Fruit fly (Drosophila melanogaster) whole organism, embryonic: ENCODE results near the gene CG13248.
A peak's percentile ranks its signal among the peaks of the same experiment; 100 is the strongest.

Source experiments
- Atf6 ChIP-seq: fragments of 200-800 bp; sonication (Bioruptor generic); IDR thresholded peaks from 2 replicates; pipeline ENCODE4 v1.3.6; 2022; ENCODE audit warnings: missing biosample characterization, missing genetic modification characterization
- Bgb ChIP-seq: fragments of 200-800 bp; sonication (Bioruptor generic); IDR thresholded peaks from 2 replicates; pipeline ENCODE4 v1.3.6; 2022; ENCODE audit warnings: missing biosample characterization, missing genetic modification characterization; ENCODE audit not compliant: partially characterized antibody
- CG10209 ChIP-seq: fragments of 200-800 bp; sonication (Bioruptor generic); optimal IDR thresholded peaks from 3 replicates; lab custom pipeline; 2017; ENCODE audit warnings: missing biosample characterization, mild to moderate bottlenecking, missing genetic modification characterization, missing genetic modification reagents
- CG11456 ChIP-seq: fragments of 200-800 bp; sonication (Bioruptor generic); IDR thresholded peaks from 3 replicates; pipeline ENCODE4 v1.3.6; 2022; ENCODE audit warnings: missing biosample characterization, missing genetic modification characterization
- CG11723 ChIP-seq: fragments of 200-800 bp; sonication (Bioruptor generic); optimal IDR thresholded peaks from 2 replicates; lab custom pipeline; 2017; ENCODE audit warnings: missing biosample characterization, mild to moderate bottlenecking, missing genetic modification characterization
- CG13624 ChIP-seq: fragments of 200-800 bp; sonication (Bioruptor generic); optimal IDR thresholded peaks from 2 replicates; lab custom pipeline; 2016; ENCODE audit warnings: missing biosample characterization, missing genetic modification characterization
- CG13894 ChIP-seq: fragments of 200-800 bp; sonication (Bioruptor generic); optimal IDR thresholded peaks from 3 replicates; lab custom pipeline; 2018; ENCODE audit warnings: missing biosample characterization, mild to moderate bottlenecking, missing genetic modification characterization, moderate library complexity
- CG14860 ChIP-seq: fragments of 200-800 bp; sonication (Bioruptor generic); IDR thresholded peaks from 3 replicates; pipeline ENCODE4 v1.3.6; 2022; ENCODE audit warnings: missing biosample characterization, missing genetic modification characterization; ENCODE audit not compliant: partially characterized antibody
- CG3065 ChIP-seq: fragments of 200-800 bp; sonication (Bioruptor generic); optimal IDR thresholded peaks from 2 replicates; lab custom pipeline; 2016; ENCODE audit warnings: missing biosample characterization, missing genetic modification characterization
- CG31441 ChIP-seq: fragments of 200-800 bp; sonication (Bioruptor generic); IDR thresholded peaks from 2 replicates; pipeline ENCODE4 v1.3.6; 2022; ENCODE audit warnings: missing biosample characterization, missing genetic modification characterization
- CG32767 ChIP-seq: fragments of 200-800 bp; sonication (Bioruptor generic); IDR thresholded peaks from 2 replicates; pipeline ENCODE4 v1.3.6; 2022; ENCODE audit warnings: missing biosample characterization, missing genetic modification characterization
- CG33213 ChIP-seq: fragments of 200-800 bp; sonication (Bioruptor generic); optimal IDR thresholded peaks from 3 replicates; lab custom pipeline; 2016; ENCODE audit warnings: missing biosample characterization, missing genetic modification characterization
- CG4404 ChIP-seq: fragments of 200-800 bp; sonication (Bioruptor generic); IDR thresholded peaks from 2 replicates; pipeline ENCODE4 v1.3.6; 2022; ENCODE audit warnings: missing biosample characterization, missing genetic modification characterization
- CG6254 ChIP-seq: fragments of 200-800 bp; sonication (Bioruptor generic); optimal IDR thresholded peaks from 3 replicates; lab custom pipeline; 2017; ENCODE audit warnings: mild to moderate bottlenecking, missing biosample characterization, missing genetic modification reagents, missing genetic modification characterization
- CG6272 ChIP-seq: fragments of 200-800 bp; sonication (Bioruptor generic); IDR thresholded peaks from 2 replicates; pipeline ENCODE4 v1.3.6; 2022; ENCODE audit warnings: missing biosample characterization, missing genetic modification characterization
- CG6813 ChIP-seq: fragments of 200-800 bp; sonication (Bioruptor generic); optimal IDR thresholded peaks from 2 replicates; lab custom pipeline; 2017; ENCODE audit warnings: missing biosample characterization, missing genetic modification characterization, mild to moderate bottlenecking, moderate library complexity, missing genetic modification reagents
- CG6854 ChIP-seq: fragments of 200-800 bp; sonication (Bioruptor generic); optimal IDR thresholded peaks from 3 replicates; lab custom pipeline; 2017; ENCODE audit warnings: missing biosample characterization, mild to moderate bottlenecking, missing genetic modification characterization
- CG7271 ChIP-seq: fragments of 200-800 bp; sonication (Bioruptor generic); optimal IDR thresholded peaks from 2 replicates; lab custom pipeline; 2018; ENCODE audit warnings: missing biosample characterization, mild to moderate bottlenecking, missing genetic modification characterization, moderate library complexity
- CG7987 ChIP-seq: fragments of 200-800 bp; sonication (Bioruptor generic); optimal IDR thresholded peaks from 2 replicates; lab custom pipeline; 2018; ENCODE audit warnings: missing biosample characterization, mild to moderate bottlenecking, missing genetic modification characterization, moderate library complexity
- CG8281 ChIP-seq: fragments of 200-800 bp; sonication (Bioruptor generic); optimal IDR thresholded peaks from 2 replicates; lab custom pipeline; 2018; ENCODE audit warnings: missing biosample characterization, mild to moderate bottlenecking, missing genetic modification characterization, moderate library complexity
- CG9797 ChIP-seq: fragments of 200-800 bp; sonication (Bioruptor generic); optimal IDR thresholded peaks from 3 replicates; lab custom pipeline; 2018; ENCODE audit warnings: missing biosample characterization, mild to moderate bottlenecking, missing genetic modification characterization
- Deaf1 ChIP-seq: fragments of 200-800 bp; optimal IDR thresholded peaks from 3 replicates; lab custom pipeline; 2019; ENCODE audit warnings: missing biosample characterization, mild to moderate bottlenecking, missing genetic modification characterization, moderate library complexity
- Dll ChIP-seq: fragments of 200-800 bp; sonication (Bioruptor generic); IDR thresholded peaks from 4 replicates; pipeline ENCODE4 v1.3.6; 2022; ENCODE audit warnings: missing biosample characterization, missing genetic modification characterization; ENCODE audit not compliant: partially characterized antibody
- E2f1 ChIP-seq: fragments of 200-800 bp; sonication (Bioruptor generic); IDR thresholded peaks from 2 replicates; pipeline ENCODE4 v1.3.6; 2022; ENCODE audit warnings: missing biosample characterization, missing genetic modification characterization
- GATAe ChIP-seq: fragments of 200-800 bp; sonication (Bioruptor generic); conservative IDR thresholded peaks from 2 replicates; pipeline ENCODE4 v1.3.6; 2022; ENCODE audit warnings: missing biosample characterization, missing genetic modification characterization
- HLH4C ChIP-seq: fragments of 200-800 bp; sonication (Bioruptor generic); IDR thresholded peaks from 3 replicates; pipeline ENCODE4 v1.3.6; 2022; ENCODE audit warnings: missing biosample characterization, missing genetic modification characterization; ENCODE audit not compliant: partially characterized antibody
- Hmr ChIP-seq: fragments of 200-800 bp; sonication (Bioruptor generic); optimal IDR thresholded peaks from 3 replicates; lab custom pipeline; 2017; ENCODE audit warnings: mild to moderate bottlenecking, missing biosample characterization, missing genetic modification reagents, missing genetic modification characterization
- Lpt ChIP-seq: fragments of >200 bp; optimal IDR thresholded peaks from 2 replicates; lab custom pipeline; 2018; ENCODE audit warnings: missing biosample characterization, missing genetic modification characterization
- Six4 ChIP-seq: fragments of 200-800 bp; sonication (Bioruptor generic); optimal IDR thresholded peaks from 2 replicates; lab custom pipeline; 2016; ENCODE audit warnings: missing biosample characterization, missing genetic modification characterization
- Sox102F ChIP-seq: fragments of 200-800 bp; sonication (Bioruptor generic); optimal IDR thresholded peaks from 2 replicates; lab custom pipeline; 2018; ENCODE audit warnings: missing biosample characterization, mild to moderate bottlenecking, missing genetic modification characterization, moderate library complexity
- ara ChIP-seq: fragments of 200-800 bp; sonication (Bioruptor generic); IDR thresholded peaks from 2 replicates; pipeline ENCODE4 v1.3.6; 2022; ENCODE audit warnings: missing biosample characterization, missing genetic modification characterization
- ato ChIP-seq: fragments of 200-800 bp; sonication (Bioruptor generic); IDR thresholded peaks from 2 replicates; pipeline ENCODE4 v1.3.6; 2022; ENCODE audit warnings: missing biosample characterization, missing genetic modification characterization; ENCODE audit not compliant: partially characterized antibody
- caup ChIP-seq: fragments of 200-800 bp; sonication (Bioruptor generic); optimal IDR thresholded peaks from 3 replicates; lab custom pipeline; 2017; ENCODE audit warnings: missing biosample characterization, mild to moderate bottlenecking, missing genetic modification characterization, moderate library complexity; ENCODE audit not compliant: severe bottlenecking
- chif ChIP-seq, 2 experiments: fragments of 200-800 bp; sonication (Bioruptor generic); optimal IDR thresholded peaks; 3 replicates each; lab custom pipeline; 2016; ENCODE audit warnings: missing biosample characterization in 2 of 2, missing genetic modification characterization in 2 of 2
- dmrt99B ChIP-seq: fragments of 200-800 bp; sonication (Bioruptor generic); optimal IDR thresholded peaks from 2 replicates; lab custom pipeline; 2018; ENCODE audit warnings: missing biosample characterization, mild to moderate bottlenecking, missing genetic modification characterization, moderate library complexity
- ems ChIP-seq: fragments of 200-800 bp; sonication (Bioruptor generic); optimal IDR thresholded peaks from 3 replicates; lab custom pipeline; 2016; ENCODE audit warnings: missing biosample characterization, missing genetic modification characterization
- eve ChIP-seq, 2 experiments: fragments of >200 bp; optimal IDR thresholded peaks; 2 replicates each; lab custom pipeline; 2017; ENCODE audit warnings: missing biosample characterization in 2 of 2, missing genetic modification characterization in 2 of 2
- grn ChIP-seq: fragments of 200-800 bp; sonication (Bioruptor generic); optimal IDR thresholded peaks from 3 replicates; lab custom pipeline; 2017; ENCODE audit warnings: missing biosample characterization, missing genetic modification characterization
- lov ChIP-seq, 2 experiments: fragments of 200-800 bp in 1 of 2; fragments of >200 bp in 1 of 2; sonication (Bioruptor generic) in 1 of 2; IDR thresholded peaks in 1 of 2; optimal IDR thresholded peaks in 1 of 2; 2 replicates in 1 of 2; 3 replicates in 1 of 2; pipeline versions ENCODE4 v1.3.6 to Lab custom; 2017 to 2022; ENCODE audit warnings: missing biosample characterization in 1 of 2, missing genetic modification characterization in 1 of 2
- nom ChIP-seq: fragments of 200-800 bp; sonication (Bioruptor generic); optimal IDR thresholded peaks from 2 replicates; lab custom pipeline; 2017; ENCODE audit warnings: missing biosample characterization, missing genetic modification characterization, mild to moderate bottlenecking, moderate library complexity, missing genetic modification reagents
- otp ChIP-seq: fragments of 200-800 bp; sonication (Bioruptor generic); IDR thresholded peaks from 3 replicates; pipeline ENCODE4, ENCODE4 v1.3.6; 2022; ENCODE audit warnings: missing biosample characterization, missing genetic modification characterization
- run ChIP-seq: fragments of 200-800 bp; sonication (Bioruptor generic); optimal IDR thresholded peaks from 3 replicates; lab custom pipeline; 2018; ENCODE audit warnings: missing biosample characterization, mild to moderate bottlenecking, missing genetic modification characterization
- sc ChIP-seq, 3 experiments: fragments of >200 bp in 2 of 3; fragments of 200-800 bp in 1 of 3; sonication (Bioruptor generic) in 1 of 3; optimal IDR thresholded peaks; 2 replicates in 2 of 3; 3 replicates in 1 of 3; lab custom pipeline; 2017; ENCODE audit warnings: mild to moderate bottlenecking in 1 of 3, missing biosample characterization in 1 of 3, missing genetic modification characterization in 1 of 3, missing genetic modification reagents in 1 of 3
- ssp ChIP-seq: fragments of 200-800 bp; sonication (Bioruptor generic); IDR thresholded peaks from 2 replicates; pipeline ENCODE4 v1.3.6; 2022; ENCODE audit warnings: missing biosample characterization, missing genetic modification characterization
- wor ChIP-seq: fragments of 200-800 bp; sonication (Bioruptor generic); IDR thresholded peaks from 2 replicates; pipeline ENCODE4 v1.3.6; 2022; ENCODE audit warnings: missing biosample characterization, missing genetic modification characterization
- zen ChIP-seq: fragments of 200-800 bp; sonication (Bioruptor generic); optimal IDR thresholded peaks from 3 replicates; lab custom pipeline; 2018; ENCODE audit warnings: missing biosample characterization, mild to moderate bottlenecking, missing genetic modification characterization, moderate library complexity

Gene CG13248

DNA sequence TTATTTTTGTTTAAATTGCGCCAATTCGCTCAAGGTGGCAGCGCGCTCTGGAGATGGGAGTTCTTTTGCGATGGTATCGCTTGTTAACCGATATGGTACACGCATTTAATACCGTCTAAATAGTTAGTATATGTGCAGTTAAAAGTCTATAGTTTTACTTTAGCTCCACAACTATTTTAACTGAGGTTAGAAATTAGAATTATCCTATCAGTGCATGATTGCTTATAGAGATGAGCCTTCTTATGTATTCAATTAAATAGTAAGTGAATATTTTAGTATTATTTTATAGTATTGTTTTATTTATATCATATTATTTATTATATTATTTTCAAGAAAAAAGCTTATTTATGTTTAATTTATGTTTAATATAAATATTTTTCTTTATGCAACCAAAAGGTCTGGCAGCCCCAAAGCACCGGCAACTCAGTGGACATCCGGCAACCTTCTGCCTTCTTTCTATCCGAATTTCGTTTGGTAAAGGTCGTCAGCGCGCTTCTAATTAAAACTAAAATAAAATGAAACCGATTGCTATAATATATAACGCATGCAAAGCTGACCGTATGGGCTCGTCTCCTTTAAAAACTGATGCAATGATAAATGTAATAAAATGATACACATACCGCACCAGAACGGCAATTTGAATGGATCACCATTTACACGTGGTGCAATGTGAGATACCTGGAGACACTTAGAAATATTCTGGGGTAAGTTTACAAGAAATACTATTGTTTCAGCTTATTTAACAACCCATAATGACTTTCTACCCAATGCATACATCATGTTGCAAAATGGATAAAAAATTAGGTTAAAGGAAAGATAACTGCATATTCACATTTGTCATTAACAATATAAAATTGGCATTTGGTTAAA, 42.7 kb upstream of the CG13248 start, which contains the start of gene CG5199 (continued):
- TF ChIP-seq CG31441 (GFP tag; lab: Robert Waterston, UW) (peak; percentile 79), CG14860 (GFP tag; lab: Robert Waterston, UW) (peak; percentile 62; the same call in 2 of the 3 replicates), chif (GFP tag; optimal IDR thresholded peaks at IDR 0.05; lab: Kevin White, UChicago) (peak in 1 of 2 experiments; percentile 29), CG6854 (GFP tag; lab: Kevin White, UChicago) (no peak), CG32767 (GFP tag; lab: Robert Waterston, UW) (peak; percentile 49; the same call in 1 of the 2 replicates), otp (no peak), ems (GFP tag; lab: Kevin White, UChicago) (no peak), Six4 (GFP tag; lab: Kevin White, UChicago) (peak; percentile 43), CG11456 (GFP tag; lab: Robert Waterston, UW) (peak; percentile 57; the same call in 1 of the 3 replicates), CG11723 (GFP tag; lab: Kevin White, UChicago) (no peak), sc (optimal IDR thresholded peaks at IDR 0.05; lab: Kevin White, UChicago) (no peak), sc (GFP tag; optimal IDR thresholded peaks at IDR 0.05; lab: Kevin White, UChicago) (peak; percentile 51), eve (GFP tag; optimal IDR thresholded peaks at IDR 0.05; lab: Kevin White, UChicago) (no peak), ara (no peak), CG13894 (no peak), CG6254 (GFP tag; lab: Kevin White, UChicago) (peak; percentile 53), Atf6 (GFP tag; lab: Robert Waterston, UW) (no peak), caup (GFP tag; lab: Kevin White, UChicago) (peak; percentile 63), zen (tag; lab: Kevin White, UChicago) (peak; percentile 60), ssp (GFP tag; lab: Robert Waterston, UW) (peak; percentile 53; the same call in 1 of the 2 replicates), CG9797 (GFP tag; lab: Kevin White, UChicago) (peak; percentile 35), E2f1 (peak; percentile 64), grn (GFP tag; lab: Kevin White, UChicago) (no peak), Bgb (peak; percentile 75), CG8281 (tag; lab: Kevin White, UChicago) (peak; percentile 17), CG7987 (GFP tag; lab: Kevin White, UChicago) (no peak), CG3065 (GFP tag; lab: Kevin White, UChicago) (no peak), CG6813 (GFP tag; lab: Kevin White, UChicago) (peak; percentile 37), nom (GFP tag; lab: Kevin White, UChicago) (no peak), run (tag; lab: Kevin White, UChicago) (no peak), CG10209 (GFP tag; lab: Kevin White, UChicago) (peak; percentile 74), GATAe (GFP tag; lab: Robert Waterston, UW) (no peak), dmrt99B (tag; lab: Kevin White, UChicago) (peak; percentile 50), Deaf1 (tag; lab: Kevin White, UChicago) (no peak), CG6272 (peak; percentile 78), CG13624 (GFP tag; lab: Kevin White, UChicago) (no peak), HLH4C (GFP tag; lab: Robert Waterston, UW) (peak; percentile 61; the same call in 1 of the 3 replicates), CG4404 (peak; percentile 69; the same call in 1 of the 2 replicates), ato (GFP tag; lab: Robert Waterston, UW) (peak; percentile 32; the same call in 1 of the 2 replicates), Lpt (no peak), CG33213 (peak; percentile 12), CG7271 (no peak), Sox102F (GFP tag; lab: Kevin White, UChicago) (peak; percentile 61), Dll (GFP tag; lab: Robert Waterston, UW) (peak; percentile 83), wor (GFP tag; lab: Robert Waterston, UW) (peak; percentile 53), Hmr (peak; percentile 75), lov (optimal IDR thresholded peaks at IDR 0.05; lab: Kevin White, UChicago) (no peak), lov (GFP tag; IDR thresholded peaks at IDR 0.05; lab: Robert Waterston, UW) (no peak)
